Worm (Caenorhabditis elegans): Measurements from ENCODE around the gene gst-23.

DNA sequence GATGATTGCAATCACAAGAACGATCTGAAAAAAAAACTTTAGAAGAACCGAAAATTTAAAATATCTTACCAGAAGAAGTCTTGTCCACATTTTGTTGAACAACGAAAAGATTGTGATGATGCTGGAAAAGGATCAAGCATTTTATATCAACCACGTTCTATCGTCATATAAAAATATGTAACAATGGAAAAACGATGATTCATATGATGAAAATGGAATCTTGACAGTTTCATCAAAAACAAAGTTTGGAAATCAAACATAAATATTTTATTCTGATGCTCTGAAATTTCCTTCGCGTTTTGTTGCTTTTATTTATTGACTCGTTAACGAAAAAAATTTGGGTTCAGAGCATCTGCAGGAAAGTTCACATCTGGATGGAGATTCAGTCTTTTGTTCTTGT is 6.5 kb upstream of the gst-23 start, which contains the start of the genes K08D9.9 and str-16:
- TF ChIP-seq mbf-1 (tag; optimal IDR thresholded peaks at IDR 0.05): no peak
- TF ChIP-seq snpc-4 (tag; optimal IDR thresholded peaks at IDR 0.05): no peak
- no peak for TF ChIP-seq lsy-2 (tag; optimal IDR thresholded peaks at IDR 0.05)
- TF ChIP-seq aly-2 (tag; optimal IDR thresholded peaks at IDR 0.05): no peak
- TF ChIP-seq ceh-82 (tag; optimal IDR thresholded peaks at IDR 0.05): no peak
- no peak for TF ChIP-seq dmd-4 (tag; optimal IDR thresholded peaks at IDR 0.05)
- no peak for TF ChIP-seq unc-55 (GFP tag; optimal IDR thresholded peaks at IDR 0.05)
- TF ChIP-seq lin-39 (tag; optimal IDR thresholded peaks at IDR 0.05): no peak
- no peak for TF ChIP-seq skn-1 (tag; optimal IDR thresholded peaks at IDR 0.05)
- no peak for TF ChIP-seq sma-9 (GFP tag; optimal IDR thresholded peaks at IDR 0.05)
- TF ChIP-seq sma-9 (tag; optimal IDR thresholded peaks at IDR 0.05): no peak
